Worm (Caenorhabditis elegans) whole organism, early embryonic: ENCODE measurements around the gene let-418.

Experiments
- B0310.2 ChIP-seq: sonication (generic microtip); optimal IDR thresholded peaks from 2 replicates; lab custom pipeline; 2016; ENCODE audit warnings: mild to moderate bottlenecking, missing genetic modification characterization, missing compliant biosample characterization
- F13C5.2 ChIP-seq: sonication (generic microtip); optimal IDR thresholded peaks from 2 replicates; lab custom pipeline; 2017; ENCODE audit warnings: mild to moderate bottlenecking, missing genetic modification characterization, inconsistent platforms, missing compliant biosample characterization
- aly-1 ChIP-seq: sonication (generic microtip); optimal IDR thresholded peaks from 2 replicates; lab custom pipeline; 2016; ENCODE audit warnings: missing genetic modification characterization, missing compliant biosample characterization
- ama-1 ChIP-seq: fragments of 150-350 bp; optimal IDR thresholded peaks from 2 replicates; lab custom pipeline; 2014
- ceh-13 ChIP-seq: fragments of 200-800 bp; sonication (Bioruptor generic); optimal IDR thresholded peaks from 2 replicates; lab custom pipeline; 2018; ENCODE audit warnings: mild to moderate bottlenecking, missing genetic modification characterization, missing compliant biosample characterization
- ceh-36 ChIP-seq: sonication (generic microtip); optimal IDR thresholded peaks from 2 replicates; lab custom pipeline; 2016; ENCODE audit warnings: missing genetic modification characterization, inconsistent platforms, missing compliant biosample characterization
- ets-7 ChIP-seq: sonication (generic microtip); optimal IDR thresholded peaks from 2 replicates; lab custom pipeline; 2016; ENCODE audit warnings: missing genotype, missing genetic modification characterization, missing compliant biosample characterization
- flt-1 ChIP-seq: fragments of 200-800 bp; sonication (Bioruptor generic); IDR thresholded peaks from 2 replicates; pipeline ENCODE4 v1.3.6; 2022; ENCODE audit warnings: missing genetic modification characterization, missing compliant biosample characterization
- hmbx-1 ChIP-seq: sonication (generic microtip); optimal IDR thresholded peaks from 2 replicates; lab custom pipeline; 2016; ENCODE audit warnings: mild to moderate bottlenecking, missing genetic modification characterization, missing compliant biosample characterization
- hmg-4 ChIP-seq: fragments of 200-800 bp; sonication (Bioruptor generic); optimal IDR thresholded peaks from 2 replicates; lab custom pipeline; 2018; ENCODE audit warnings: mild to moderate bottlenecking, missing genetic modification characterization, missing compliant biosample characterization
- hnd-1 ChIP-seq: sonication (generic microtip); optimal IDR thresholded peaks from 2 replicates; lab custom pipeline; 2016; ENCODE audit warnings: missing genetic modification characterization, missing compliant biosample characterization
- pes-1 ChIP-seq: fragments of 200-800 bp; sonication (Bioruptor generic); IDR thresholded peaks from 2 replicates; pipeline ENCODE4 v1.3.6; 2022; ENCODE audit warnings: missing genetic modification reagents, missing genetic modification characterization, missing compliant biosample characterization
- scrt-1 ChIP-seq: fragments of 200-800 bp; sonication (Bioruptor generic); IDR thresholded peaks from 2 replicates; pipeline ENCODE4 v1.3.6; 2022; ENCODE audit warnings: missing genetic modification characterization, missing compliant biosample characterization
- sea-1 ChIP-seq: fragments of 200-800 bp; sonication (Bioruptor generic); conservative IDR thresholded peaks from 2 replicates; pipeline ENCODE4 v1.3.6; 2022; ENCODE audit warnings: missing genetic modification characterization, missing compliant biosample characterization
- tbx-11 ChIP-seq: fragments of 200-800 bp; sonication (Bioruptor generic); IDR thresholded peaks from 2 replicates; pipeline ENCODE4 v1.3.6; 2022; ENCODE audit warnings: missing genetic modification characterization, missing compliant biosample characterization
- tbx-37 ChIP-seq: fragments of 200-800 bp; sonication (Bioruptor generic); conservative IDR thresholded peaks from 2 replicates; pipeline ENCODE4 v1.3.6; 2022; ENCODE audit warnings: missing genetic modification reagents, missing genetic modification characterization, missing compliant biosample characterization
- tra-4 ChIP-seq: sonication (generic microtip); optimal IDR thresholded peaks from 2 replicates; lab custom pipeline; 2017; ENCODE audit warnings: missing genetic modification characterization, missing compliant biosample characterization

Gene let-418

ce11 chrV:5826592-5826991, at the start of gene let-418:
let-418 (plus strand) TSS chrV:5826833.
- TF ChIP-seq flt-1 (GFP tag; lab: Robert Waterston, UW) = no peak
- TF ChIP-seq pes-1 (GFP tag; lab: Robert Waterston, UW) = no peak
- no peak for TF ChIP-seq hmg-4
- no peak for TF ChIP-seq ceh-13 (GFP tag; lab: Kevin White, UChicago)
- TF ChIP-seq ets-7 = no peak
- no peak for TF ChIP-seq hmbx-1
- TF ChIP-seq scrt-1 (GFP tag; lab: Robert Waterston, UW) = no peak
- no peak for TF ChIP-seq ceh-36 (tag; lab: Kevin White, UChicago)
- TF ChIP-seq ama-1 (lab: Kevin White, UChicago) = no peak
- no peak for TF ChIP-seq aly-1 (tag; lab: Kevin White, UChicago)
- TF ChIP-seq tra-4 (tag; lab: Kevin White, UChicago) = no peak
- TF ChIP-seq sea-1 (GFP tag; lab: Robert Waterston, UW) = no peak
- no peak for TF ChIP-seq F13C5.2 (tag; lab: Kevin White, UChicago)
- no peak for TF ChIP-seq tbx-11 (GFP tag; lab: Robert Waterston, UW)
- no peak for TF ChIP-seq B0310.2 (tag; lab: Kevin White, UChicago)
- no peak for TF ChIP-seq hnd-1 (tag; lab: Kevin White, UChicago)
- no peak for TF ChIP-seq tbx-37

- peak; percentile 77 for TF ChIP-seq flt-1 (GFP tag; lab: Robert Waterston, UW)
- peak; percentile 87 for TF ChIP-seq pes-1 (GFP tag; lab: Robert Waterston, UW)
- TF ChIP-seq tbx-37 = peak; percentile 73
- peak; percentile 82 for TF ChIP-seq scrt-1 (GFP tag; lab: Robert Waterston, UW)
- TF ChIP-seq tbx-11 (GFP tag; lab: Robert Waterston, UW) = peak; percentile 82
- peak; percentile 84 for TF ChIP-seq sea-1 (GFP tag; lab: Robert Waterston, UW)
These were observed 49.7 kb upstream of the let-418 start, which contains the start of gene F44E7.4 for ce11 chrV:5776941-5777340. F44E7.4 (minus strand) TSS chrV:5776953.

ce11 chrV:5778216-5778615, 48.4 kb upstream of the let-418 start:
- TF ChIP-seq pes-1 (GFP tag; lab: Robert Waterston, UW) = peak; percentile 73
- TF ChIP-seq sea-1 (GFP tag; lab: Robert Waterston, UW) = peak; percentile 61; the same call in 1 of the 2 replicates

ce11 chrV:5779984-5780383, 46.6 kb upstream of the let-418 start:
- no peak for TF ChIP-seq B0310.2 (tag; lab: Kevin White, UChicago)
- TF ChIP-seq ama-1 (lab: Kevin White, UChicago) = no peak
- TF ChIP-seq ets-7 = no peak
- no peak for TF ChIP-seq hnd-1 (tag; lab: Kevin White, UChicago)
- no peak for TF ChIP-seq tbx-11 (GFP tag; lab: Robert Waterston, UW)
- no peak for TF ChIP-seq flt-1 (GFP tag; lab: Robert Waterston, UW)
- TF ChIP-seq ceh-36 (tag; lab: Kevin White, UChicago) = no peak
- no peak for TF ChIP-seq pes-1 (GFP tag; lab: Robert Waterston, UW)
- TF ChIP-seq hmg-4 = no peak
- no peak for TF ChIP-seq F13C5.2 (tag; lab: Kevin White, UChicago)
- TF ChIP-seq tbx-37 = no peak
- TF ChIP-seq hmbx-1 = no peak
- TF ChIP-seq scrt-1 (GFP tag; lab: Robert Waterston, UW) = no peak
- TF ChIP-seq aly-1 (tag; lab: Kevin White, UChicago) = no peak
- no peak for TF ChIP-seq sea-1 (GFP tag; lab: Robert Waterston, UW)
- no peak for TF ChIP-seq ceh-13 (GFP tag; lab: Kevin White, UChicago)
- no peak for TF ChIP-seq tra-4 (tag; lab: Kevin White, UChicago)

- no peak for TF ChIP-seq B0310.2 (tag; lab: Kevin White, UChicago)
These were observed 45.8 kb upstream of the let-418 start, which contains the start of gene F44E7.5 for ce11 chrV:5780713-5781360. F44E7.5 (minus strand) TSS chrV:5780922.

- no peak for TF ChIP-seq aly-1 (tag; lab: Kevin White, UChicago)
- no peak for TF ChIP-seq F13C5.2 (tag; lab: Kevin White, UChicago)
- no peak for TF ChIP-seq ama-1 (lab: Kevin White, UChicago)
- TF ChIP-seq scrt-1 (GFP tag; lab: Robert Waterston, UW) = no peak
- TF ChIP-seq ets-7 = no peak
- no peak for TF ChIP-seq sea-1 (GFP tag; lab: Robert Waterston, UW)
- no peak for TF ChIP-seq tbx-11 (GFP tag; lab: Robert Waterston, UW)
- no peak for TF ChIP-seq hnd-1 (tag; lab: Kevin White, UChicago)
- TF ChIP-seq tra-4 (tag; lab: Kevin White, UChicago) = no peak
- no peak for TF ChIP-seq flt-1 (GFP tag; lab: Robert Waterston, UW)
- TF ChIP-seq ceh-13 (GFP tag; lab: Kevin White, UChicago) = no peak
- no peak for TF ChIP-seq ceh-36 (tag; lab: Kevin White, UChicago)
- no peak for TF ChIP-seq B0310.2 (tag; lab: Kevin White, UChicago)
- no peak for TF ChIP-seq hmbx-1
- no peak for TF ChIP-seq hmg-4
- TF ChIP-seq pes-1 (GFP tag; lab: Robert Waterston, UW) = no peak
- no peak for TF ChIP-seq tbx-37
These were observed 43.9 kb upstream of the let-418 start, which contains the start of gene fbxa-183 for ce11 chrV:5782687-5783086. fbxa-183 (minus strand) TSS chrV:5782787.

- TF ChIP-seq flt-1 (GFP tag; lab: Robert Waterston, UW) (no peak), F13C5.2 (tag; lab: Kevin White, UChicago) (no peak), ceh-13 (GFP tag; lab: Kevin White, UChicago) (no peak), B0310.2 (tag; lab: Kevin White, UChicago) (no peak), ama-1 (lab: Kevin White, UChicago) (no peak), hmg-4 (no peak), tra-4 (tag; lab: Kevin White, UChicago) (no peak), aly-1 (tag; lab: Kevin White, UChicago) (no peak)
These were observed 41.3 kb upstream of the let-418 start, which contains the start of gene F44E7.7 for ce11 chrV:5785372-5785771. F44E7.7 (minus strand) TSS chrV:5785472.
